Fruit fly (Drosophila melanogaster) whole organism, wandering third instar larva: Measurements from ENCODE around the gene CG2818.

Experiments used
- lola ChIP-seq: fragments of >200 bp; optimal IDR thresholded peaks from 2 replicates; lab custom pipeline; 2017; ENCODE audit warnings: missing biosample characterization, missing genetic modification characterization
- sv ChIP-seq: fragments of 200-800 bp; sonication (Bioruptor generic); optimal IDR thresholded peaks from 3 replicates; lab custom pipeline; 2016; ENCODE audit warnings: missing biosample characterization, missing genetic modification characterization

dm6 chr2L:3693805-3694204 lies 19.4 kb upstream of the CG2818 start, which contains the start of gene Acp24A4:
- TF ChIP-seq lola (GFP tag; lab: Kevin White, UChicago) (no peak), sv (GFP tag; lab: Kevin White, UChicago) (no peak)
